Worm (Caenorhabditis elegans) whole organism, late embryonic: ENCODE measurements around the gene K06B4.4.
"Not testable (repeated sequence)": the region's sequence is repeated elsewhere in the genome, so short reads cannot be mapped to it uniquely, and the experiment has no call there.

ENCODE experiments used
- C08G9.2 ChIP-seq: sonication (generic microtip); optimal IDR thresholded peaks from 2 replicates; lab custom pipeline; 2016; ENCODE audit warnings: mild to moderate bottlenecking, missing genetic modification characterization, moderate library complexity, missing compliant biosample characterization
- F13H6.1 ChIP-seq: sonication (generic microtip); optimal IDR thresholded peaks from 2 replicates; lab custom pipeline; 2016; ENCODE audit warnings: missing genetic modification characterization, missing compliant biosample characterization
- ceh-2 ChIP-seq: sonication (generic microtip); optimal IDR thresholded peaks from 2 replicates; lab custom pipeline; 2016; ENCODE audit warnings: missing genotype, missing genetic modification characterization, missing compliant biosample characterization
- ceh-31 ChIP-seq: sonication (generic microtip); optimal IDR thresholded peaks from 2 replicates; lab custom pipeline; 2016; ENCODE audit warnings: missing genetic modification characterization, missing compliant biosample characterization
- dmd-4 ChIP-seq: sonication (generic microtip); optimal IDR thresholded peaks from 2 replicates; lab custom pipeline; 2016; ENCODE audit warnings: borderline replicate concordance, missing genetic modification characterization, missing compliant biosample characterization
- elt-4 ChIP-seq: sonication (generic microtip); optimal IDR thresholded peaks from 2 replicates; lab custom pipeline; 2016; ENCODE audit warnings: missing genetic modification characterization, missing compliant biosample characterization
- fax-1 ChIP-seq: sonication (generic microtip); optimal IDR thresholded peaks from 2 replicates; lab custom pipeline; 2016; ENCODE audit warnings: missing genotype, missing genetic modification characterization, missing compliant biosample characterization
- fkh-10 ChIP-seq: fragments of 150-350 bp; optimal IDR thresholded peaks from 2 replicates; lab custom pipeline; 2014; ENCODE audit warnings: missing biosample characterization, missing genetic modification reagents, missing genetic modification characterization
- lin-11 ChIP-seq: fragments of 200-800 bp; sonication (Bioruptor generic); optimal IDR thresholded peaks from 2 replicates; lab custom pipeline; 2018; ENCODE audit warnings: mild to moderate bottlenecking, missing genetic modification characterization, missing compliant biosample characterization
- nfya-1 ChIP-seq: sonication (generic microtip); optimal IDR thresholded peaks from 2 replicates; lab custom pipeline; 2017; ENCODE audit warnings: missing genetic modification characterization, mild to moderate bottlenecking, missing compliant biosample characterization, antibody characterized with exemption, moderate library complexity
- unc-86 ChIP-seq: sonication (generic microtip); optimal IDR thresholded peaks from 2 replicates; lab custom pipeline; 2016; ENCODE audit warnings: missing genetic modification characterization, missing compliant biosample characterization
- ztf-16 ChIP-seq: sonication (generic microtip); optimal IDR thresholded peaks from 2 replicates; lab custom pipeline; 2017; ENCODE audit warnings: missing genetic modification characterization, missing compliant biosample characterization

ce11 chrV:15643192-15643591 lies 25.8 kb upstream of the K06B4.4 start, which contains the start of gene C55A1.4:
- TF ChIP-seq unc-86 (tag; lab: Kevin White, UChicago); dmd-4 (tag; lab: Kevin White, UChicago); ceh-2 (tag; lab: Kevin White, UChicago); ztf-16; F13H6.1; fax-1 (tag; lab: Kevin White, UChicago); elt-4 (tag; lab: Kevin White, UChicago); fkh-10; nfya-1 (tag; lab: Kevin White, UChicago); C08G9.2 (tag; lab: Kevin White, UChicago); lin-11 (tag; lab: Kevin White, UChicago); ceh-31 (tag; lab: Kevin White, UChicago): not testable (repeated sequence)
